Worm (Caenorhabditis elegans) whole organism, midembryonic: ENCODE data around the gene W05B10.4.

Experiments used
- T22C8.4 ChIP-seq: fragments of 200-800 bp; sonication (Bioruptor generic); IDR thresholded peaks from 2 replicates; pipeline ENCODE4 v1.3.6; 2022; ENCODE audit warnings: missing genetic modification characterization, missing compliant biosample characterization
- cog-1 ChIP-seq: sonication (generic microtip); optimal IDR thresholded peaks from 2 replicates; lab custom pipeline; 2016; ENCODE audit warnings: missing genetic modification characterization, missing compliant biosample characterization
- flt-1 ChIP-seq: fragments of 200-800 bp; sonication (Bioruptor generic); IDR thresholded peaks from 2 replicates; pipeline ENCODE4 v1.3.6; 2022; ENCODE audit warnings: missing genetic modification characterization, missing compliant biosample characterization
- klf-2 ChIP-seq: fragments of 200-800 bp; sonication (Bioruptor generic); conservative IDR thresholded peaks from 2 replicates; pipeline ENCODE4 v1.3.6; 2022; ENCODE audit warnings: missing genetic modification reagents, missing genetic modification characterization, missing compliant biosample characterization
- med-1 ChIP-seq: sonication (generic microtip); optimal IDR thresholded peaks from 2 replicates; lab custom pipeline; 2017; ENCODE audit warnings: missing genetic modification characterization, mild to moderate bottlenecking, missing compliant biosample characterization, antibody characterized with exemption, missing genetic modification reagents; ENCODE audit not compliant: insufficient read depth
- ref-1 ChIP-seq: fragments of 200-800 bp; sonication (Bioruptor generic); conservative IDR thresholded peaks from 2 replicates; pipeline ENCODE4 v1.3.6; 2022; ENCODE audit warnings: missing genetic modification reagents, missing genetic modification characterization, missing compliant biosample characterization
- tab-1 ChIP-seq: fragments of 200-800 bp; sonication (Bioruptor generic); IDR thresholded peaks from 2 replicates; pipeline ENCODE4 v1.3.6; 2022; ENCODE audit warnings: missing genetic modification characterization, missing compliant biosample characterization
- ztf-23 ChIP-seq: fragments of 200-800 bp; sonication (Bioruptor generic); IDR thresholded peaks from 2 replicates; pipeline ENCODE4 v1.3.6; 2022; ENCODE audit warnings: missing genetic modification reagents, missing genetic modification characterization, missing compliant biosample characterization
- ztf-29 ChIP-seq: fragments of 200-800 bp; sonication (Bioruptor generic); IDR thresholded peaks from 2 replicates; pipeline ENCODE4 v1.3.6; 2022; ENCODE audit warnings: missing genetic modification reagents, missing genetic modification characterization, missing compliant biosample characterization

DNA sequence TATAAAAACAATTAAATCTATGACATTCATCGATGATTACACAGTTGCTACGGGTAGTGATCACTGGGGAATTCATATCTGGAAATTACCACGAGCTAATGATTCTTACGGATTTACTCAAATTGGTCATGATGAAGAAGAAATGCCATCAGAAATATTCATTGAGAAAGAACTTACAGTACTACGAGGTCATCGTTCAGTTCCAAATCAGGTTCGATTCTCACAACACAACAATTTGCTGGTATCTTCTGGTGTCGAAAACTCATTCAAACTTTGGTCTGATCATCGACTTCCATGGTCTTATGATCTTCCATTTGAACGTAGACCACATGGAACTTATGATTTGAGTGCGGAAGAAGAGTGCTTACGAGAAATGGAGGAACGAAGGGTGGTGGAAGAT lies 38.5 kb downstream of the W05B10.4 start:
- TF ChIP-seq ztf-23 (GFP tag; lab: Robert Waterston, UW) (no peak), flt-1 (GFP tag; lab: Robert Waterston, UW) (no peak), T22C8.4 (GFP tag; lab: Robert Waterston, UW) (no peak), ztf-29 (no peak), cog-1 (no peak), ref-1 (no peak), klf-2 (no peak), med-1 (GFP tag; lab: Kevin White, UChicago) (no peak), tab-1 (GFP tag; lab: Robert Waterston, UW) (no peak)
